Fruit fly (Drosophila melanogaster) whole organism, embryonic: ENCODE measurements around the gene Hgsnat.
A peak's percentile ranks its signal among the peaks of the same experiment; 100 is the strongest.

ENCODE experiments used
- Blimp-1 ChIP-seq: fragments of 200-800 bp; sonication (Bioruptor generic); optimal IDR thresholded peaks from 3 replicates; lab custom pipeline; 2018; ENCODE audit warnings: missing biosample characterization, missing genetic modification characterization, mild to moderate bottlenecking, moderate library complexity, missing genetic modification reagents
- CG10959 ChIP-seq: fragments of 200-800 bp; sonication (Bioruptor generic); IDR thresholded peaks from 2 replicates; pipeline ENCODE4 v1.3.6; 2022; ENCODE audit warnings: missing biosample characterization, missing genetic modification characterization
- CG11398 ChIP-seq: fragments of 200-800 bp; sonication (Bioruptor generic); optimal IDR thresholded peaks from 2 replicates; lab custom pipeline; 2016; ENCODE audit warnings: missing biosample characterization, missing genetic modification characterization
- CG11504 ChIP-seq: fragments of 200-800 bp; sonication (Bioruptor generic); optimal IDR thresholded peaks from 3 replicates; lab custom pipeline; 2019; ENCODE audit warnings: missing biosample characterization, mild to moderate bottlenecking, missing genetic modification characterization, moderate library complexity
- CG12236 ChIP-seq: fragments of 200-800 bp; sonication (Bioruptor generic); optimal IDR thresholded peaks from 2 replicates; lab custom pipeline; 2016; ENCODE audit warnings: missing biosample characterization, missing genetic modification characterization
- CG12942 ChIP-seq: fragments of 200-800 bp; sonication (Bioruptor generic); optimal IDR thresholded peaks from 3 replicates; lab custom pipeline; 2016; ENCODE audit warnings: missing biosample characterization, missing genetic modification characterization
- CG13894 ChIP-seq: fragments of 200-800 bp; sonication (Bioruptor generic); optimal IDR thresholded peaks from 3 replicates; lab custom pipeline; 2018; ENCODE audit warnings: missing biosample characterization, mild to moderate bottlenecking, missing genetic modification characterization, moderate library complexity
- CG16779 ChIP-seq: fragments of 200-800 bp; sonication (Bioruptor generic); IDR thresholded peaks from 2 replicates; pipeline ENCODE4 v1.3.6; 2022; ENCODE audit warnings: missing biosample characterization, missing genetic modification characterization
- CG17186 ChIP-seq: fragments of 200-800 bp; sonication (Bioruptor generic); optimal IDR thresholded peaks from 3 replicates; lab custom pipeline; 2017; ENCODE audit warnings: missing biosample characterization, missing genetic modification reagents, missing genetic modification characterization
- CG17359 ChIP-seq: fragments of 200-800 bp; sonication (Bioruptor generic); optimal IDR thresholded peaks from 3 replicates; lab custom pipeline; 2018; ENCODE audit warnings: missing biosample characterization, mild to moderate bottlenecking, missing genetic modification characterization, moderate library complexity
- CG17829 ChIP-seq: fragments of 200-800 bp; optimal IDR thresholded peaks from 2 replicates; lab custom pipeline; 2019; ENCODE audit warnings: missing biosample characterization, mild to moderate bottlenecking, missing genetic modification characterization, moderate library complexity
- CG2712 ChIP-seq: fragments of 200-800 bp; optimal IDR thresholded peaks from 3 replicates; lab custom pipeline; 2019; ENCODE audit warnings: missing biosample characterization, mild to moderate bottlenecking, missing genetic modification characterization, moderate library complexity
- CG2875 ChIP-seq: fragments of 200-800 bp; sonication (Bioruptor generic); optimal IDR thresholded peaks from 2 replicates; lab custom pipeline; 2017; ENCODE audit warnings: missing biosample characterization, mild to moderate bottlenecking, missing genetic modification characterization, missing genetic modification reagents
- CG31388 ChIP-seq: fragments of 200-800 bp; sonication (Bioruptor generic); optimal IDR thresholded peaks from 2 replicates; lab custom pipeline; 2016; ENCODE audit warnings: missing biosample characterization, missing genetic modification characterization
- CG32532 ChIP-seq: fragments of 200-800 bp; sonication (Bioruptor generic); IDR thresholded peaks from 2 replicates; pipeline ENCODE4 v1.3.6; 2022; ENCODE audit warnings: missing biosample characterization, missing genetic modification characterization
- CG3726 ChIP-seq: fragments of 200-800 bp; sonication (Bioruptor generic); IDR thresholded peaks from 3 replicates; pipeline ENCODE4, ENCODE4 v1.3.6; 2022; ENCODE audit warnings: missing biosample characterization, missing genetic modification characterization
- CG42726 ChIP-seq: fragments of 200-800 bp; sonication (Bioruptor generic); IDR thresholded peaks from 2 replicates; pipeline ENCODE4 v1.3.6; 2022; ENCODE audit warnings: missing biosample characterization, missing genetic modification characterization; ENCODE audit not compliant: partially characterized antibody
- CG4404 ChIP-seq: fragments of 200-800 bp; sonication (Bioruptor generic); IDR thresholded peaks from 2 replicates; pipeline ENCODE4 v1.3.6; 2022; ENCODE audit warnings: missing biosample characterization, missing genetic modification characterization
- CG5953 ChIP-seq: fragments of 200-800 bp; sonication (Bioruptor generic); IDR thresholded peaks from 2 replicates; pipeline ENCODE4 v1.3.6; 2022; ENCODE audit warnings: missing biosample characterization, missing genetic modification characterization
- CG7745 ChIP-seq: fragments of 200-800 bp; sonication (Bioruptor generic); optimal IDR thresholded peaks from 2 replicates; lab custom pipeline; 2018; ENCODE audit warnings: missing biosample characterization, mild to moderate bottlenecking, missing genetic modification characterization, moderate library complexity
- CG9609 ChIP-seq: fragments of 200-800 bp; sonication (Bioruptor generic); optimal IDR thresholded peaks from 3 replicates; lab custom pipeline; 2016; ENCODE audit warnings: missing biosample characterization, missing genetic modification characterization
- Doc3 ChIP-seq: fragments of 200-800 bp; sonication (Bioruptor generic); IDR thresholded peaks from 3 replicates; pipeline ENCODE4 v1.3.6; 2022; ENCODE audit warnings: missing biosample characterization, missing genetic modification characterization; ENCODE audit not compliant: partially characterized antibody
- Elba2 ChIP-seq: fragments of 200-800 bp; sonication (Bioruptor generic); optimal IDR thresholded peaks from 3 replicates; lab custom pipeline; 2016; ENCODE audit warnings: missing biosample characterization, missing genetic modification characterization
- Fer1 ChIP-seq: fragments of 200-800 bp; sonication (Bioruptor generic); optimal IDR thresholded peaks from 2 replicates; lab custom pipeline; 2017; ENCODE audit warnings: missing biosample characterization, mild to moderate bottlenecking, missing genetic modification characterization
- Hand ChIP-seq: fragments of 200-800 bp; sonication (Bioruptor generic); optimal IDR thresholded peaks from 2 replicates; lab custom pipeline; 2017; ENCODE audit warnings: mild to moderate bottlenecking, missing biosample characterization, missing genetic modification reagents, missing genetic modification characterization
- MBD-R2 ChIP-seq: fragments of 200-800 bp; sonication (Bioruptor generic); IDR thresholded peaks from 2 replicates; pipeline ENCODE4 v1.3.6; 2022; ENCODE audit warnings: missing biosample characterization, missing genetic modification characterization
- Nf-YB ChIP-seq: fragments of 200-800 bp; sonication (Bioruptor generic); optimal IDR thresholded peaks from 3 replicates; lab custom pipeline; 2019; ENCODE audit warnings: missing biosample characterization, mild to moderate bottlenecking, missing genetic modification characterization, moderate library complexity
- NfI ChIP-seq: fragments of 200-800 bp; sonication (Bioruptor generic); optimal IDR thresholded peaks from 3 replicates; lab custom pipeline; 2018; ENCODE audit warnings: missing biosample characterization, mild to moderate bottlenecking, missing genetic modification characterization, moderate library complexity
- Rx ChIP-seq: fragments of 200-800 bp; sonication (Bioruptor generic); IDR thresholded peaks from 2 replicates; pipeline ENCODE4 v1.3.6; 2022; ENCODE audit warnings: missing biosample characterization, missing genetic modification characterization
- Usf ChIP-seq: fragments of 200-800 bp; sonication (Bioruptor generic); optimal IDR thresholded peaks from 2 replicates; lab custom pipeline; 2017; ENCODE audit warnings: missing genotype, missing biosample characterization, missing genetic modification characterization
- Xrp1 ChIP-seq: fragments of 200-800 bp; sonication (Bioruptor generic); IDR thresholded peaks from 2 replicates; pipeline ENCODE4 v1.3.6; 2022; ENCODE audit warnings: missing biosample characterization, missing genetic modification characterization
- ato ChIP-seq: fragments of 200-800 bp; sonication (Bioruptor generic); IDR thresholded peaks from 2 replicates; pipeline ENCODE4 v1.3.6; 2022; ENCODE audit warnings: missing biosample characterization, missing genetic modification characterization; ENCODE audit not compliant: partially characterized antibody
- bab2 ChIP-seq: fragments of 200-800 bp; sonication (Bioruptor generic); optimal IDR thresholded peaks from 2 replicates; lab custom pipeline; 2016; ENCODE audit warnings: missing biosample characterization, missing genetic modification characterization
- bbx ChIP-seq: fragments of 200-800 bp; sonication (Bioruptor generic); IDR thresholded peaks from 2 replicates; pipeline ENCODE4 v1.3.6; 2022; ENCODE audit warnings: missing biosample characterization, missing genetic modification characterization; ENCODE audit not compliant: partially characterized antibody
- cg ChIP-seq: fragments of 200-800 bp; sonication (Bioruptor generic); optimal IDR thresholded peaks from 3 replicates; lab custom pipeline; 2019; ENCODE audit warnings: missing biosample characterization, mild to moderate bottlenecking, missing genetic modification characterization, moderate library complexity
- dan ChIP-seq: fragments of 200-800 bp; sonication (Bioruptor generic); IDR thresholded peaks from 2 replicates; pipeline ENCODE4 v1.3.6; 2022; ENCODE audit warnings: missing biosample characterization, missing genetic modification characterization
- dm ChIP-seq: fragments of 200-800 bp; sonication (Bioruptor generic); optimal IDR thresholded peaks from 3 replicates; lab custom pipeline; 2016; ENCODE audit warnings: missing biosample characterization, missing genetic modification characterization
- dmrt11E ChIP-seq: fragments of 200-800 bp; sonication (Bioruptor generic); optimal IDR thresholded peaks from 3 replicates; lab custom pipeline; 2018; ENCODE audit warnings: missing biosample characterization, mild to moderate bottlenecking, missing genetic modification characterization, moderate library complexity
- fru ChIP-seq: fragments of >200 bp; optimal IDR thresholded peaks from 2 replicates; lab custom pipeline; 2017
- ftz-f1 ChIP-seq: fragments of 200-800 bp; sonication (Bioruptor generic); optimal IDR thresholded peaks from 2 replicates; lab custom pipeline; 2016; ENCODE audit warnings: missing biosample characterization, missing genetic modification characterization
- gce ChIP-seq: fragments of 200-800 bp; sonication (Bioruptor generic); IDR thresholded peaks from 3 replicates; pipeline ENCODE4 v1.3.6; 2022; ENCODE audit warnings: missing biosample characterization, missing genetic modification characterization
- insv ChIP-seq, 2 experiments: fragments of 200-800 bp; sonication (Bioruptor generic); optimal IDR thresholded peaks; 3 replicates each; lab custom pipeline; 2016 to 2018; ENCODE audit warnings: missing biosample characterization in 2 of 2, missing genetic modification characterization in 2 of 2
- ken ChIP-seq: fragments of 200-800 bp; sonication (Bioruptor generic); IDR thresholded peaks from 3 replicates; pipeline ENCODE4 v1.3.6; 2022; ENCODE audit warnings: missing biosample characterization, missing genetic modification characterization
- nerfin-1 ChIP-seq: fragments of 200-800 bp; sonication (Bioruptor generic); optimal IDR thresholded peaks from 3 replicates; lab custom pipeline; 2019; ENCODE audit warnings: missing biosample characterization, mild to moderate bottlenecking, missing genetic modification characterization, moderate library complexity
- p53 ChIP-seq: fragments of 200-800 bp; sonication (Bioruptor generic); optimal IDR thresholded peaks from 2 replicates; lab custom pipeline; 2016; ENCODE audit warnings: missing biosample characterization, missing genetic modification characterization
- pros ChIP-seq: fragments of 200-800 bp; sonication (Bioruptor generic); optimal IDR thresholded peaks from 3 replicates; lab custom pipeline; 2019; ENCODE audit warnings: missing biosample characterization, mild to moderate bottlenecking, missing genetic modification characterization, moderate library complexity
- repo ChIP-seq: fragments of 200-800 bp; sonication (Bioruptor generic); optimal IDR thresholded peaks from 2 replicates; lab custom pipeline; 2016; ENCODE audit warnings: missing biosample characterization, missing genetic modification characterization
- row ChIP-seq: fragments of 200-800 bp; sonication (Bioruptor generic); IDR thresholded peaks from 3 replicates; pipeline ENCODE4 v1.3.6; 2022; ENCODE audit warnings: missing biosample characterization, missing genetic modification characterization
- run ChIP-seq: fragments of 200-800 bp; sonication (Bioruptor generic); optimal IDR thresholded peaks from 3 replicates; lab custom pipeline; 2018; ENCODE audit warnings: missing biosample characterization, mild to moderate bottlenecking, missing genetic modification characterization
- ttk ChIP-seq: fragments of 200-800 bp; sonication (Bioruptor generic); IDR thresholded peaks from 2 replicates; pipeline ENCODE4 v2.1.2; 2022; ENCODE audit warnings: missing biosample characterization, missing genetic modification characterization

Gene Hgsnat

DNA sequence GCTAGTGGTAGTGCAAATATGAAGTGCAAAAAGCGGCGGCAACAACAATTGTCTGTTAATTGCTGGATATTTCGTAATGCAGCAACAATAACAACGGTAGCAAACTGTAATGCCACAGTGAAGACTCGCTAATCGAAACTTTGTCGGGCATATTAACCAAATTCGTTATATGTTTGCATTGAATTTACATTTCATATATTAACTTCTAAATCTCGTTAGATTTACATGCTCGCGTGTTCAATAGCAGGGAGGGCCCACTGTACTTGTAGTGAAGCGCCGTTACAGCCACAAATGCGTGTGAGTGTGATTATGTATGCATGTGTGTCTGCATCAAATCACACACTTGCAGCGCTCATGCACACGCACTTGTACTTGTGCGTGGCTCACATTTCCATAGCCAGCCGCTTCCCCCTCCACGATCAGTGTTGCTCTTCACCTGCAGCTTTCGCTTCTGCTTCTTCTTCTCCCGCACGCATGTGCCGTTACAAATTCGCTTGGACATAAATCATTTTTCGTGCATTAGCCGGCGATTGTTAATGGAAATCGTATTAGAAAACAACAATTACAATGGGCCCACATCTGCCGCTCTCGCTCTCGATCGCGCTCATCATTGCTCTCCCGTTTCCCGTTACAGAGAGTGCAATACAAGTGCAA, 21.4 kb downstream of the Hgsnat start (continued):
- TF ChIP-seq repo (GFP tag; lab: Kevin White, UChicago) = peak; percentile 93
- TF ChIP-seq NfI (GFP tag; lab: Kevin White, UChicago) = peak; percentile 95
- TF ChIP-seq ken (GFP tag; lab: Robert Waterston, UW) = peak; percentile 98
- TF ChIP-seq insv (GFP tag; optimal IDR thresholded peaks at IDR 0.05; lab: Kevin White, UChicago) = peak; percentile 19 to 57
- TF ChIP-seq Usf (GFP tag; lab: Kevin White, UChicago) = peak; percentile 89
- peak; percentile 94 for TF ChIP-seq row (GFP tag; lab: Robert Waterston, UW)
- peak; percentile 93 for TF ChIP-seq CG3726 (GFP tag; lab: Robert Waterston, UW)
- TF ChIP-seq CG7745 = peak; percentile 48
- peak; percentile 43 for TF ChIP-seq Hand (GFP tag; lab: Kevin White, UChicago)
- TF ChIP-seq CG13894 (tag; lab: Kevin White, UChicago) = peak; percentile 48
- TF ChIP-seq CG9609 = peak; percentile 93
- TF ChIP-seq dm (GFP tag; lab: Kevin White, UChicago) = peak; percentile 83
- no peak for TF ChIP-seq fru (lab: Kevin White, UChicago)
- TF ChIP-seq CG17829 (tag; lab: Kevin White, UChicago) = peak; percentile 96
- peak; percentile 95 for TF ChIP-seq CG5953 (GFP tag; lab: Robert Waterston, UW)
- TF ChIP-seq Xrp1 = peak; percentile 98
- TF ChIP-seq run (tag; lab: Kevin White, UChicago) = peak; percentile 82
- peak; percentile 92 for TF ChIP-seq Blimp-1 (GFP tag; lab: Kevin White, UChicago)
- TF ChIP-seq CG16779 = peak; percentile 65
- TF ChIP-seq CG32532 (GFP tag; lab: Robert Waterston, UW) = peak; percentile 88
- TF ChIP-seq CG4404 (GFP tag; lab: Robert Waterston, UW) = peak; percentile 94
- peak; percentile 97 for TF ChIP-seq Rx
- no peak for TF ChIP-seq Doc3 (GFP tag; lab: Robert Waterston, UW)
- TF ChIP-seq Fer1 (GFP tag; lab: Kevin White, UChicago) = peak; percentile 89
- TF ChIP-seq bab2 (GFP tag; lab: Kevin White, UChicago) = peak; percentile 94
- TF ChIP-seq CG11398 (GFP tag; lab: Kevin White, UChicago) = peak; percentile 85
- peak; percentile 94 for TF ChIP-seq dan (GFP tag; lab: Robert Waterston, UW)
- no peak for TF ChIP-seq CG42726
- TF ChIP-seq CG10959 (GFP tag; lab: Robert Waterston, UW) = peak; percentile 97
- peak; percentile 92 for TF ChIP-seq CG31388
- peak; percentile 73 for TF ChIP-seq Nf-YB (GFP tag; lab: Kevin White, UChicago)
- TF ChIP-seq bbx (GFP tag; lab: Robert Waterston, UW) = no peak
- TF ChIP-seq gce (GFP tag; lab: Robert Waterston, UW) = peak; percentile 95
- TF ChIP-seq cg (GFP tag; lab: Kevin White, UChicago) = peak; percentile 73
- peak; percentile 79 for TF ChIP-seq MBD-R2 (GFP tag; lab: Robert Waterston, UW)
- no peak for TF ChIP-seq pros (GFP tag; lab: Kevin White, UChicago)
- peak; percentile 95 for TF ChIP-seq CG2875 (GFP tag; lab: Kevin White, UChicago)
- TF ChIP-seq CG11504 (tag; lab: Kevin White, UChicago) = peak; percentile 95
- TF ChIP-seq CG12236 (GFP tag; lab: Kevin White, UChicago) = peak; percentile 92
- peak; percentile 98 for TF ChIP-seq CG17359 (tag; lab: Kevin White, UChicago)
- no peak for TF ChIP-seq ato
- TF ChIP-seq p53 (GFP tag; lab: Kevin White, UChicago) = peak; percentile 80
- TF ChIP-seq CG12942 (GFP tag; lab: Kevin White, UChicago) = peak; percentile 86
- peak; percentile 90 for TF ChIP-seq CG17186 (GFP tag; lab: Kevin White, UChicago)
- TF ChIP-seq CG2712 (tag; lab: Kevin White, UChicago) = peak; percentile 96
- TF ChIP-seq dmrt11E (tag; lab: Kevin White, UChicago) = peak; percentile 96
- TF ChIP-seq ttk (GFP tag; lab: Robert Waterston, UW) = peak; percentile 97
- TF ChIP-seq Elba2 (GFP tag; lab: Kevin White, UChicago) = peak; percentile 71
- peak; percentile 93 for TF ChIP-seq nerfin-1
- no peak for TF ChIP-seq ftz-f1 (GFP tag; lab: Kevin White, UChicago)
